Worm (Caenorhabditis elegans) whole organism, L1 larva: ENCODE results near the gene clec-51.

Experiments used
- C04F5.9 ChIP-seq: sonication (generic microtip); optimal IDR thresholded peaks from 2 replicates; lab custom pipeline; 2016; ENCODE audit warnings: missing genetic modification characterization, missing compliant biosample characterization
- C16A3.4 ChIP-seq: fragments of 150-350 bp; optimal IDR thresholded peaks from 2 replicates; lab custom pipeline; 2014; ENCODE audit warnings: missing biosample characterization, missing genetic modification characterization
- C34B4.2 ChIP-seq: sonication (generic microtip); optimal IDR thresholded peaks from 2 replicates; lab custom pipeline; 2017; ENCODE audit warnings: mild to moderate bottlenecking, missing genetic modification characterization, missing compliant biosample characterization
- F16B12.6 ChIP-seq: fragments of 150-350 bp; optimal IDR thresholded peaks from 2 replicates; lab custom pipeline; 2014; ENCODE audit warnings: missing biosample characterization, missing genetic modification characterization
- Y116A8C.19 ChIP-seq: sonication (generic microtip); optimal IDR thresholded peaks from 2 replicates; lab custom pipeline; 2016; ENCODE audit warnings: missing compliant biosample characterization, missing genetic modification characterization, borderline replicate concordance
- aha-1 ChIP-seq: fragments of 150-350 bp; optimal IDR thresholded peaks from 2 replicates; lab custom pipeline; 2014; ENCODE audit warnings: missing biosample characterization, missing genetic modification characterization
- blmp-1 ChIP-seq: fragments of 150-350 bp; optimal IDR thresholded peaks from 2 replicates; lab custom pipeline; 2014; ENCODE audit warnings: missing biosample characterization, missing genetic modification characterization
- ceh-63 ChIP-seq: fragments of 200-800 bp; sonication (Bioruptor generic); optimal IDR thresholded peaks from 2 replicates; lab custom pipeline; 2018; ENCODE audit warnings: mild to moderate bottlenecking, missing genetic modification characterization, missing compliant biosample characterization
- ceh-88 ChIP-seq: fragments of 200-800 bp; sonication (Bioruptor generic); IDR thresholded peaks from 2 replicates; pipeline ENCODE4 v1.3.6; 2022; ENCODE audit warnings: missing genetic modification characterization, missing compliant biosample characterization
- ceh-90 ChIP-seq: sonication (generic microtip); optimal IDR thresholded peaks from 2 replicates; lab custom pipeline; 2016; ENCODE audit warnings: missing genetic modification characterization, missing compliant biosample characterization
- ces-1 ChIP-seq: fragments of 150-350 bp; optimal IDR thresholded peaks from 2 replicates; lab custom pipeline; 2014; ENCODE audit warnings: missing biosample characterization, missing genetic modification reagents, missing genetic modification characterization
- dpl-1 ChIP-seq, 3 experiments: fragments of 150-350 bp in 2 of 3; sonication (generic microtip) in 1 of 3; optimal IDR thresholded peaks; 2 replicates each; lab custom pipeline; 2014 to 2017; ENCODE audit warnings: missing biosample characterization in 3 of 3, missing genetic modification characterization in 3 of 3, missing genetic modification reagents in 3 of 3
- efl-3 ChIP-seq: fragments of 200-800 bp; sonication (Bioruptor generic); optimal IDR thresholded peaks from 2 replicates; lab custom pipeline; 2018; ENCODE audit warnings: mild to moderate bottlenecking, missing genetic modification characterization, missing compliant biosample characterization
- elt-2 ChIP-seq: sonication (generic microtip); optimal IDR thresholded peaks from 2 replicates; lab custom pipeline; 2016; ENCODE audit warnings: missing genetic modification characterization, mild to moderate bottlenecking, inconsistent platforms, missing compliant biosample characterization, missing genetic modification reagents
- elt-3 ChIP-seq, 6 experiments: fragments of 150-350 bp in 1 of 6; sonication (generic microtip); optimal IDR thresholded peaks; 2 replicates each; lab custom pipeline; 2017 to 2018; ENCODE audit warnings: missing biosample characterization in 6 of 6, missing genetic modification characterization in 6 of 6, inconsistent platforms in 1 of 6
- fkh-10 ChIP-seq: sonication (generic microtip); optimal IDR thresholded peaks from 2 replicates; lab custom pipeline; 2017; ENCODE audit warnings: missing biosample characterization, missing genetic modification reagents, missing genetic modification characterization
- fkh-4 ChIP-seq: sonication (generic microtip); optimal IDR thresholded peaks from 2 replicates; lab custom pipeline; 2016; ENCODE audit warnings: missing compliant biosample characterization, missing genetic modification characterization, borderline replicate concordance
- grh-1 ChIP-seq: fragments of 200-800 bp; sonication (Bioruptor generic); IDR thresholded peaks from 2 replicates; pipeline ENCODE4 v1.3.6; 2022; ENCODE audit warnings: missing genetic modification reagents, missing genetic modification characterization, missing compliant biosample characterization
- hlh-17 ChIP-seq: fragments of 200-800 bp; sonication (Bioruptor generic); optimal IDR thresholded peaks from 2 replicates; lab custom pipeline; 2018; ENCODE audit warnings: missing genetic modification characterization, mild to moderate bottlenecking, missing compliant biosample characterization, moderate library complexity, borderline replicate concordance
- hlh-4 ChIP-seq: sonication (generic microtip); optimal IDR thresholded peaks from 2 replicates; lab custom pipeline; 2016; ENCODE audit warnings: mild to moderate bottlenecking, missing genetic modification characterization, missing compliant biosample characterization
- irx-1 ChIP-seq: sonication (generic microtip); optimal IDR thresholded peaks from 2 replicates; lab custom pipeline; 2016; ENCODE audit warnings: missing genetic modification characterization, missing compliant biosample characterization
- isw-1 ChIP-seq: fragments of 200-800 bp; sonication (Bioruptor generic); IDR thresholded peaks from 2 replicates; pipeline ENCODE4 v1.3.6; 2022; ENCODE audit warnings: missing genetic modification characterization, missing compliant biosample characterization
- lin-13 ChIP-seq: fragments of 150-350 bp; optimal IDR thresholded peaks from 2 replicates; lab custom pipeline; 2014; ENCODE audit warnings: missing biosample characterization, missing genetic modification reagents, missing genetic modification characterization
- lin-14 ChIP-seq: fragments of 200-800 bp; sonication (Bioruptor generic); optimal IDR thresholded peaks from 2 replicates; lab custom pipeline; 2018; ENCODE audit warnings: mild to moderate bottlenecking, missing genetic modification characterization, moderate library complexity, missing compliant biosample characterization
- lin-15B ChIP-seq: fragments of 150-350 bp; sonication (generic microtip); optimal IDR thresholded peaks from 3 replicates; lab custom pipeline; 2014; ENCODE audit warnings: missing biosample characterization, missing genetic modification characterization
- lir-3 ChIP-seq: sonication (generic microtip); optimal IDR thresholded peaks from 2 replicates; lab custom pipeline; 2016; ENCODE audit warnings: mild to moderate bottlenecking, missing genetic modification characterization, moderate library complexity, missing compliant biosample characterization; ENCODE audit not compliant: poor library complexity
- lsy-2 ChIP-seq, 2 experiments: fragments of 150-350 bp; optimal IDR thresholded peaks; 2 replicates each; lab custom pipeline; 2014; ENCODE audit warnings: missing biosample characterization in 2 of 2, missing genetic modification characterization in 2 of 2
- mab-9 ChIP-seq: fragments of 200-800 bp; sonication (Bioruptor generic); IDR thresholded peaks from 2 replicates; pipeline ENCODE4 v1.3.6; 2022; ENCODE audit warnings: missing genetic modification reagents, missing genetic modification characterization, missing compliant biosample characterization
- mdl-1 ChIP-seq, 2 experiments: fragments of 150-350 bp; optimal IDR thresholded peaks; 2 replicates each; lab custom pipeline; 2014 to 2017; ENCODE audit warnings: missing biosample characterization in 2 of 2, missing genetic modification characterization in 2 of 2, inconsistent platforms in 1 of 2
- mef-2 ChIP-seq: fragments of 150-350 bp; optimal IDR thresholded peaks from 2 replicates; lab custom pipeline; 2014; ENCODE audit warnings: missing biosample characterization, missing genetic modification characterization
- mep-1 ChIP-seq: fragments of 150-350 bp; optimal IDR thresholded peaks from 2 replicates; lab custom pipeline; 2014; ENCODE audit warnings: missing biosample characterization, missing genetic modification characterization
- nhr-11 ChIP-seq: fragments of 150-350 bp; optimal IDR thresholded peaks from 2 replicates; lab custom pipeline; 2014; ENCODE audit warnings: missing biosample characterization, missing genetic modification characterization
- nhr-12 ChIP-seq: sonication (generic microtip); optimal IDR thresholded peaks from 2 replicates; lab custom pipeline; 2017; ENCODE audit warnings: missing biosample characterization, missing genetic modification characterization
- nhr-237 ChIP-seq: fragments of 150-350 bp; optimal IDR thresholded peaks from 2 replicates; lab custom pipeline; 2014; ENCODE audit warnings: missing biosample characterization, missing genetic modification characterization
- nhr-28 ChIP-seq: fragments of 150-350 bp; optimal IDR thresholded peaks from 2 replicates; lab custom pipeline; 2014; ENCODE audit warnings: missing biosample characterization, missing genetic modification characterization
- nhr-47 ChIP-seq: sonication (generic microtip); optimal IDR thresholded peaks from 2 replicates; lab custom pipeline; 2016; ENCODE audit warnings: mild to moderate bottlenecking, missing genetic modification characterization, moderate library complexity, missing compliant biosample characterization
- nhr-71 ChIP-seq: sonication (generic microtip); optimal IDR thresholded peaks from 2 replicates; lab custom pipeline; 2016; ENCODE audit warnings: mild to moderate bottlenecking, missing genetic modification characterization, moderate library complexity, missing compliant biosample characterization
- nhr-76 ChIP-seq: sonication (generic microtip); optimal IDR thresholded peaks from 2 replicates; lab custom pipeline; 2017; ENCODE audit warnings: missing biosample characterization, missing genetic modification characterization
- nhr-77 ChIP-seq: fragments of 150-350 bp; optimal IDR thresholded peaks from 2 replicates; lab custom pipeline; 2014; ENCODE audit warnings: missing biosample characterization, missing genetic modification characterization
- nhr-90 ChIP-seq: sonication (generic microtip); optimal IDR thresholded peaks from 2 replicates; lab custom pipeline; 2016; ENCODE audit warnings: mild to moderate bottlenecking, missing genetic modification characterization, missing compliant biosample characterization; ENCODE audit not compliant: poor library complexity
- pqm-1 ChIP-seq: sonication (generic microtip); optimal IDR thresholded peaks from 3 replicates; lab custom pipeline; 2017; ENCODE audit warnings: missing biosample characterization, missing genetic modification characterization
- skn-1 ChIP-seq: fragments of 150-350 bp; optimal IDR thresholded peaks from 2 replicates; lab custom pipeline; 2014; ENCODE audit warnings: missing biosample characterization, missing genetic modification characterization
- snpc-4 ChIP-seq: fragments of 150-350 bp; optimal IDR thresholded peaks from 2 replicates; lab custom pipeline; 2014; ENCODE audit warnings: missing biosample characterization, missing genetic modification characterization
- snu-23 ChIP-seq: sonication (generic microtip); optimal IDR thresholded peaks from 2 replicates; lab custom pipeline; 2016; ENCODE audit warnings: missing genetic modification characterization, missing compliant biosample characterization
- sox-4 ChIP-seq: sonication (generic microtip); optimal IDR thresholded peaks from 2 replicates; lab custom pipeline; 2016; ENCODE audit warnings: missing genetic modification characterization, missing compliant biosample characterization
- tlp-1 ChIP-seq: fragments of 150-350 bp; optimal IDR thresholded peaks from 2 replicates; lab custom pipeline; 2014; ENCODE audit warnings: missing biosample characterization, missing genetic modification characterization
- unc-130 ChIP-seq: fragments of 150-350 bp; optimal IDR thresholded peaks from 2 replicates; lab custom pipeline; 2017; ENCODE audit warnings: missing biosample characterization, missing genetic modification characterization, inconsistent platforms
- unc-30 ChIP-seq: sonication (generic microtip); optimal IDR thresholded peaks from 2 replicates; lab custom pipeline; 2017; ENCODE audit warnings: missing biosample characterization, missing genetic modification characterization
- unc-62 ChIP-seq: fragments of 150-350 bp; optimal IDR thresholded peaks from 2 replicates; lab custom pipeline; 2014; ENCODE audit warnings: missing biosample characterization, missing genetic modification reagents, missing genetic modification characterization
- unc-98 ChIP-seq: fragments of 200-800 bp; sonication (Bioruptor generic); IDR thresholded peaks from 2 replicates; pipeline ENCODE4 v1.3.6; 2022; ENCODE audit warnings: missing genetic modification characterization, missing compliant biosample characterization
- xbp-1 ChIP-seq: sonication (generic microtip); optimal IDR thresholded peaks from 2 replicates; lab custom pipeline; 2016; ENCODE audit warnings: missing genetic modification characterization, missing compliant biosample characterization
- zag-1 ChIP-seq: fragments of 150-350 bp; optimal IDR thresholded peaks from 2 replicates; lab custom pipeline; 2014; ENCODE audit warnings: missing biosample characterization, missing genetic modification characterization
- zip-4 ChIP-seq: fragments of 200-800 bp; sonication (Bioruptor generic); optimal IDR thresholded peaks from 2 replicates; lab custom pipeline; 2018; ENCODE audit warnings: mild to moderate bottlenecking, missing genetic modification characterization, moderate library complexity, missing compliant biosample characterization
- ztf-11 ChIP-seq, 2 experiments: sonication (generic microtip); optimal IDR thresholded peaks; 2 replicates each; lab custom pipeline; 2016 to 2017; ENCODE audit warnings: missing genetic modification characterization in 2 of 2, missing biosample characterization in 1 of 2, missing compliant biosample characterization in 1 of 2

clec-51 gene

DNA sequence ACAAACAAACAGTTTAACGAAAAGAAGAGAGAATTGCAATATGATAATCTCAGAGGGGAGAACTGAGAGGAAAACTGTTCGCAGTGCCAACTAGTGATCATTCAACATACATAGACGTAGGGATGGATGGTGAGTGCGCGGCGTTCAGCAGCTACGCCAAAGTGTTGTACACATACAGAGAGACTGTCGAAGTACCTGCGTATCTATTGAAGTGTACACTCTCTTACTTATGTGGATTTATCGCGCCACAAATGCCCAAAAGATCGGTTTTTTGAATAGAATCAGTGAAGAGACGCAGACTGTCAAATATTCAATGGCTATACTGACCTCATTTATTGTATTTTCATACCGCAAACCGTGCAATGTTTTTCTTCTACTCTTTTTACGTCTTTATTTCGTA is 6.7 kb upstream of the clec-51 start:
- TF ChIP-seq nhr-11 (tag; lab: Kevin White, UChicago): no peak
- no peak for TF ChIP-seq snpc-4 (tag; lab: Kevin White, UChicago)
- no peak for TF ChIP-seq dpl-1 (GFP tag; optimal IDR thresholded peaks at IDR 0.05; lab: Kevin White, UChicago)
- no peak for TF ChIP-seq zip-4 (GFP tag; lab: Kevin White, UChicago)
- no peak for TF ChIP-seq ceh-88
- TF ChIP-seq mdl-1 (tag; optimal IDR thresholded peaks at IDR 0.05; lab: Kevin White, UChicago): no peak
- TF ChIP-seq ces-1 (GFP tag; lab: Kevin White, UChicago): no peak
- TF ChIP-seq nhr-237 (tag; lab: Kevin White, UChicago): no peak
- TF ChIP-seq C34B4.2 (tag; lab: Kevin White, UChicago): no peak
- TF ChIP-seq lin-14 (GFP tag; lab: Kevin White, UChicago): peak; percentile 69
- no peak for TF ChIP-seq pqm-1 (tag; lab: Kevin White, UChicago)
- TF ChIP-seq lir-3: no peak
- TF ChIP-seq hlh-4 (tag; lab: Kevin White, UChicago): no peak
- TF ChIP-seq lsy-2 (tag; optimal IDR thresholded peaks at IDR 0.05; lab: Kevin White, UChicago): peak in 1 of 2 experiments; percentile 14
- TF ChIP-seq unc-62 (GFP tag; lab: Kevin White, UChicago): no peak
- no peak for TF ChIP-seq C04F5.9 (tag; lab: Kevin White, UChicago)
- no peak for TF ChIP-seq nhr-47
- TF ChIP-seq nhr-76 (tag; lab: Kevin White, UChicago): no peak
- TF ChIP-seq lin-13: no peak
- no peak for TF ChIP-seq mef-2
- TF ChIP-seq sox-4: no peak
- TF ChIP-seq skn-1 (tag; lab: Kevin White, UChicago): peak; percentile 10
- no peak for TF ChIP-seq unc-30
- TF ChIP-seq hlh-17: no peak
- no peak for TF ChIP-seq ceh-90 (tag; lab: Kevin White, UChicago)
- TF ChIP-seq aha-1 (tag; lab: Kevin White, UChicago): no peak
- TF ChIP-seq fkh-10 (GFP tag; lab: Kevin White, UChicago): no peak
- peak; percentile 67 for TF ChIP-seq blmp-1
- no peak for TF ChIP-seq mab-9 (GFP tag; lab: Robert Waterston, UW)
- TF ChIP-seq nhr-90 (tag; lab: Kevin White, UChicago): no peak
- peak; percentile 31 for TF ChIP-seq mep-1
- TF ChIP-seq ceh-63 (GFP tag; lab: Kevin White, UChicago): no peak
- TF ChIP-seq lin-15B: no peak
- no peak for TF ChIP-seq elt-2
- TF ChIP-seq nhr-28 (tag; lab: Kevin White, UChicago): no peak
- TF ChIP-seq Y116A8C.19 (tag; lab: Kevin White, UChicago): no peak
- no peak for TF ChIP-seq isw-1 (GFP tag; lab: Robert Waterston, UW)
- TF ChIP-seq nhr-71 (tag; lab: Kevin White, UChicago): no peak
- TF ChIP-seq tlp-1 (tag; lab: Kevin White, UChicago): no peak
- no peak for TF ChIP-seq grh-1
- TF ChIP-seq irx-1 (tag; lab: Kevin White, UChicago): no peak
- TF ChIP-seq ztf-11 (tag; optimal IDR thresholded peaks at IDR 0.05; lab: Kevin White, UChicago): no peak
- TF ChIP-seq efl-3: no peak
- no peak for TF ChIP-seq fkh-4
- peak; percentile 36 for TF ChIP-seq snu-23 (GFP tag; lab: Kevin White, UChicago)
- no peak for TF ChIP-seq xbp-1
- TF ChIP-seq unc-98 (GFP tag; lab: Robert Waterston, UW): no peak
- TF ChIP-seq elt-3 (tag; optimal IDR thresholded peaks at IDR 0.05; lab: Kevin White, UChicago): peak in 2 of 6 experiments; percentile 11 to 48
- no peak for TF ChIP-seq F16B12.6
- TF ChIP-seq nhr-77: peak; percentile 50
- TF ChIP-seq nhr-12 (tag; lab: Kevin White, UChicago): no peak
- TF ChIP-seq zag-1 (tag; lab: Kevin White, UChicago): no peak
- no peak for TF ChIP-seq unc-130 (tag; lab: Kevin White, UChicago)
- no peak for TF ChIP-seq C16A3.4 (tag; lab: Kevin White, UChicago)
